Worm (Caenorhabditis elegans) whole organism, young adult: Measurements from ENCODE around the gene C47D12.5.

ENCODE experiments used
- B0035.1 ChIP-seq: sonication (generic microtip); optimal IDR thresholded peaks from 2 replicates; lab custom pipeline; 2016; ENCODE audit warnings: missing genetic modification characterization, mild to moderate bottlenecking, missing compliant biosample characterization, missing genotype, missing genetic modification reagents
- F33H1.4 ChIP-seq: fragments of 200-800 bp; sonication (Bioruptor generic); IDR thresholded peaks from 2 replicates; pipeline ENCODE4 v1.3.6; 2022; ENCODE audit warnings: missing genetic modification reagents, missing genetic modification characterization, missing compliant biosample characterization
- F39B2.1 ChIP-seq: fragments of 200-800 bp; sonication (Bioruptor generic); IDR thresholded peaks from 2 replicates; pipeline ENCODE4 v1.3.6; 2022; ENCODE audit warnings: missing genetic modification reagents, missing genetic modification characterization, missing compliant biosample characterization
- F52B5.7 ChIP-seq: sonication (generic microtip); optimal IDR thresholded peaks from 2 replicates; lab custom pipeline; 2016; ENCODE audit warnings: mild to moderate bottlenecking, missing genetic modification characterization, missing compliant biosample characterization
- F55B11.4 ChIP-seq: sonication (generic microtip); optimal IDR thresholded peaks from 2 replicates; lab custom pipeline; 2016; ENCODE audit warnings: missing compliant biosample characterization, missing genetic modification characterization, borderline replicate concordance; ENCODE audit not compliant: insufficient read depth
- aptf-3 ChIP-seq: fragments of 200-800 bp; sonication (Bioruptor generic); IDR thresholded peaks from 2 replicates; pipeline ENCODE4 v1.3.6; 2022; ENCODE audit warnings: missing genetic modification characterization, missing compliant biosample characterization
- athp-1 ChIP-seq: sonication (generic microtip); optimal IDR thresholded peaks from 2 replicates; lab custom pipeline; 2017; ENCODE audit warnings: mild to moderate bottlenecking, missing genetic modification characterization, missing compliant biosample characterization
- attf-6 ChIP-seq: fragments of 200-800 bp; sonication (Bioruptor generic); IDR thresholded peaks from 2 replicates; pipeline ENCODE4 v1.3.6; 2022; ENCODE audit warnings: missing genetic modification reagents, missing genetic modification characterization, missing compliant biosample characterization
- ceh-91 ChIP-seq: fragments of 200-800 bp; sonication (Bioruptor generic); IDR thresholded peaks from 2 replicates; pipeline ENCODE4 v1.3.6; 2022; ENCODE audit warnings: missing genetic modification reagents, missing genetic modification characterization, missing compliant biosample characterization
- die-1 ChIP-seq: sonication (generic microtip); optimal IDR thresholded peaks from 2 replicates; lab custom pipeline; 2016; ENCODE audit warnings: missing genotype, mild to moderate bottlenecking, missing genetic modification characterization, missing compliant biosample characterization
- efl-1 ChIP-seq: fragments of 150-350 bp; optimal IDR thresholded peaks from 2 replicates; lab custom pipeline; 2014; ENCODE audit warnings: missing biosample characterization, missing genetic modification reagents, missing genetic modification characterization
- egl-44 ChIP-seq: fragments of 200-800 bp; sonication (Bioruptor generic); IDR thresholded peaks from 2 replicates; pipeline ENCODE4 v1.3.6; 2022; ENCODE audit warnings: missing genetic modification reagents, missing genetic modification characterization, missing compliant biosample characterization
- ekl-4 ChIP-seq: fragments of 200-800 bp; sonication (Bioruptor generic); IDR thresholded peaks from 2 replicates; pipeline ENCODE4 v1.3.6; 2022; ENCODE audit warnings: missing genetic modification reagents, missing genetic modification characterization, missing compliant biosample characterization
- gei-17 ChIP-seq: fragments of 200-800 bp; sonication (Bioruptor generic); optimal IDR thresholded peaks from 2 replicates; lab custom pipeline; 2018; ENCODE audit warnings: mild to moderate bottlenecking, missing genetic modification characterization, missing compliant biosample characterization
- him-1 ChIP-seq: sonication (generic microtip); optimal IDR thresholded peaks from 2 replicates; lab custom pipeline; 2016; ENCODE audit warnings: missing genotype, missing genetic modification reagents, missing genetic modification characterization, missing compliant biosample characterization
- hmg-20 ChIP-seq: fragments of 200-800 bp; sonication (Bioruptor generic); IDR thresholded peaks from 2 replicates; pipeline ENCODE4 v1.3.6; 2022; ENCODE audit warnings: missing genetic modification reagents, missing genetic modification characterization, missing compliant biosample characterization
- hsf-1 ChIP-seq: fragments of 200-800 bp; sonication (Bioruptor generic); IDR thresholded peaks from 2 replicates; pipeline ENCODE4 v1.3.6; 2022; ENCODE audit warnings: missing genetic modification reagents, missing genetic modification characterization, missing compliant biosample characterization
- lir-1 ChIP-seq: fragments of 200-800 bp; sonication (Bioruptor generic); conservative IDR thresholded peaks from 2 replicates; pipeline ENCODE4 v1.3.6; 2022; ENCODE audit warnings: missing genetic modification reagents, missing genetic modification characterization, missing compliant biosample characterization
- madf-6 ChIP-seq: fragments of 200-800 bp; sonication (Bioruptor generic); IDR thresholded peaks from 2 replicates; pipeline ENCODE4 v1.3.6; 2022; ENCODE audit warnings: missing genetic modification reagents, missing genetic modification characterization, missing compliant biosample characterization
- madf-8 ChIP-seq: fragments of 200-800 bp; sonication (Bioruptor generic); conservative IDR thresholded peaks from 2 replicates; pipeline ENCODE4 v1.3.6; 2022; ENCODE audit warnings: missing genetic modification reagents, missing genetic modification characterization, missing compliant biosample characterization
- mel-28 ChIP-seq: sonication (generic microtip); optimal IDR thresholded peaks from 2 replicates; lab custom pipeline; 2016; ENCODE audit warnings: borderline replicate concordance, mild to moderate bottlenecking, missing genetic modification characterization, missing compliant biosample characterization
- mes-4 ChIP-seq: sonication (generic microtip); optimal IDR thresholded peaks from 2 replicates; lab custom pipeline; 2016; ENCODE audit warnings: missing genotype, missing genetic modification characterization, missing compliant biosample characterization
- mxl-1 ChIP-seq: sonication (generic microtip); optimal IDR thresholded peaks from 2 replicates; lab custom pipeline; 2016; ENCODE audit warnings: missing genetic modification characterization, missing compliant biosample characterization
- nhr-27 ChIP-seq: fragments of 200-800 bp; sonication (Bioruptor generic); optimal IDR thresholded peaks from 2 replicates; lab custom pipeline; 2018; ENCODE audit warnings: mild to moderate bottlenecking, missing genetic modification characterization, moderate library complexity, missing compliant biosample characterization
- nhr-80 ChIP-seq: sonication (generic microtip); optimal IDR thresholded peaks from 2 replicates; lab custom pipeline; 2016; ENCODE audit warnings: missing genetic modification characterization, missing compliant biosample characterization
- nhr-90 ChIP-seq: sonication (generic microtip); optimal IDR thresholded peaks from 2 replicates; lab custom pipeline; 2016; ENCODE audit warnings: missing genotype, mild to moderate bottlenecking, missing genetic modification characterization, missing compliant biosample characterization
- repo-1 ChIP-seq: sonication (generic microtip); optimal IDR thresholded peaks from 2 replicates; lab custom pipeline; 2017; ENCODE audit warnings: mild to moderate bottlenecking, missing genetic modification characterization, missing compliant biosample characterization
- rpc-1 ChIP-seq, 2 experiments: fragments of 150-350 bp in 1 of 2; sonication (generic microtip) in 1 of 2; optimal IDR thresholded peaks; 2 replicates each; lab custom pipeline; 2014 to 2018; ENCODE audit warnings: missing biosample characterization in 1 of 2, missing genetic modification characterization in 1 of 2, missing genetic modification reagents in 1 of 2, missing genotype in 1 of 2
- sdz-38 ChIP-seq: sonication (generic microtip); optimal IDR thresholded peaks from 2 replicates; lab custom pipeline; 2016; ENCODE audit warnings: missing genotype, missing genetic modification characterization, missing compliant biosample characterization
- sea-2 ChIP-seq: fragments of 200-800 bp; sonication (Bioruptor generic); IDR thresholded peaks from 2 replicates; pipeline ENCODE4 v1.3.6; 2022; ENCODE audit warnings: missing genetic modification characterization, missing compliant biosample characterization
- snpc-1.1 ChIP-seq: sonication (generic microtip); optimal IDR thresholded peaks from 2 replicates; lab custom pipeline; 2017; ENCODE audit warnings: missing genetic modification characterization, mild to moderate bottlenecking, missing compliant biosample characterization, antibody characterized with exemption, moderate library complexity, missing genotype, missing genetic modification reagents; ENCODE audit not compliant: insufficient read depth
- snpc-1.3 ChIP-seq: sonication (generic microtip); optimal IDR thresholded peaks from 2 replicates; lab custom pipeline; 2017; ENCODE audit warnings: missing genetic modification characterization, mild to moderate bottlenecking, missing compliant biosample characterization, antibody characterized with exemption, moderate library complexity, missing genotype, missing genetic modification reagents; ENCODE audit not compliant: insufficient read depth
- snpc-4 ChIP-seq, 5 experiments: fragments of 150-350 bp in 1 of 5; sonication (generic microtip) in 4 of 5; optimal IDR thresholded peaks; 2 replicates each; lab custom pipeline; 2014 to 2018; ENCODE audit warnings: missing genetic modification characterization in 5 of 5, missing biosample characterization in 3 of 5, antibody characterized with exemption in 2 of 5, mild to moderate bottlenecking in 2 of 5, missing compliant biosample characterization in 2 of 5, missing genotype in 2 of 5, moderate library complexity in 2 of 5, missing genetic modification reagents in 1 of 5
- sptf-2 ChIP-seq: fragments of 200-800 bp; sonication (Bioruptor generic); optimal IDR thresholded peaks from 2 replicates; lab custom pipeline; 2018; ENCODE audit warnings: mild to moderate bottlenecking, missing genetic modification characterization, missing compliant biosample characterization
- unc-62 ChIP-seq: fragments of 150-350 bp; optimal IDR thresholded peaks from 2 replicates; lab custom pipeline; 2014; ENCODE audit warnings: missing biosample characterization, missing genetic modification reagents, missing genetic modification characterization
- xnd-1 ChIP-seq: sonication (generic microtip); optimal IDR thresholded peaks from 2 replicates; lab custom pipeline; 2016; ENCODE audit warnings: missing genotype, missing genetic modification reagents, missing genetic modification characterization, missing compliant biosample characterization
- zfh-2 ChIP-seq: fragments of 200-800 bp; sonication (Bioruptor generic); conservative IDR thresholded peaks from 2 replicates; pipeline ENCODE4 v1.3.6; 2022; ENCODE audit warnings: missing genetic modification reagents, missing genetic modification characterization, missing compliant biosample characterization
- zim-3 ChIP-seq: sonication (generic microtip); optimal IDR thresholded peaks from 2 replicates; lab custom pipeline; 2017; ENCODE audit warnings: mild to moderate bottlenecking, missing genetic modification characterization, moderate library complexity, missing compliant biosample characterization
- ztf-18 ChIP-seq: sonication (generic microtip); optimal IDR thresholded peaks from 2 replicates; lab custom pipeline; 2016; ENCODE audit warnings: missing genotype, mild to moderate bottlenecking, missing genetic modification characterization, missing compliant biosample characterization
- ztf-22 ChIP-seq: fragments of 200-800 bp; sonication (Bioruptor generic); optimal IDR thresholded peaks from 2 replicates; lab custom pipeline; 2018; ENCODE audit warnings: mild to moderate bottlenecking, missing genetic modification characterization, moderate library complexity, missing compliant biosample characterization
- ztf-28 ChIP-seq: fragments of 200-800 bp; sonication (Bioruptor generic); IDR thresholded peaks from 2 replicates; pipeline ENCODE4 v1.3.6; 2022; ENCODE audit warnings: missing genetic modification reagents, missing genetic modification characterization, missing compliant biosample characterization

Gene C47D12.5

ce11 chrII:11705787-11706186, 20.7 kb upstream of the C47D12.5 start, which contains the start of gene VF13D12L.3:
VF13D12L.3 (plus strand) TSS chrII:11706009.
- TF ChIP-seq madf-6 (GFP tag; lab: Robert Waterston, UW) (no peak), F39B2.1 (GFP tag; lab: Robert Waterston, UW) (no peak), unc-62 (GFP tag; lab: Kevin White, UChicago) (no peak), hsf-1 (GFP tag; lab: Robert Waterston, UW) (0 out of 2 replicates have a peak, but pooled peaks have one; percentile 10), nhr-27 (no peak), nhr-80 (tag; lab: Kevin White, UChicago) (peak; percentile 60)

- TF ChIP-seq F33H1.4 (GFP tag; lab: Robert Waterston, UW): peak; percentile 44
- TF ChIP-seq him-1 (tag; lab: Kevin White, UChicago): no peak
- no peak for TF ChIP-seq ztf-28
- TF ChIP-seq ekl-4: no peak
- TF ChIP-seq ceh-91: peak; percentile 16; the same call in 1 of the 2 replicates
- 0 out of 2 replicates have a peak, but pooled peaks have one; percentile 17 for TF ChIP-seq madf-8
- TF ChIP-seq rpc-1 (optimal IDR thresholded peaks at IDR 0.05; lab: Kevin White, UChicago): no peak
- TF ChIP-seq rpc-1 (tag; optimal IDR thresholded peaks at IDR 0.05; lab: Kevin White, UChicago): no peak
- peak; percentile 77 for TF ChIP-seq madf-6 (GFP tag; lab: Robert Waterston, UW)
- TF ChIP-seq efl-1 (GFP tag; lab: Kevin White, UChicago): peak; percentile 59
- TF ChIP-seq snpc-1.3: no peak
- peak; percentile 31 for TF ChIP-seq xnd-1 (tag; lab: Kevin White, UChicago)
- peak; percentile 81; the same call in 1 of the 2 replicates for TF ChIP-seq hsf-1 (GFP tag; lab: Robert Waterston, UW)
- no peak for TF ChIP-seq repo-1 (tag; lab: Kevin White, UChicago)
- TF ChIP-seq die-1: no peak
- no peak for TF ChIP-seq hmg-20 (GFP tag; lab: Robert Waterston, UW)
These were observed 15.6 kb upstream of the C47D12.5 start for ce11 chrII:11700635-11701034.

- TF ChIP-seq mes-4 (no peak), nhr-27 (no peak), F52B5.7 (tag; lab: Kevin White, UChicago) (no peak), B0035.1 (tag; lab: Kevin White, UChicago) (no peak), zfh-2 (GFP tag; lab: Robert Waterston, UW) (0 out of 2 replicates have a peak, but pooled peaks have one; percentile 33), aptf-3 (GFP tag; lab: Robert Waterston, UW) (0 out of 2 replicates have a peak, but pooled peaks have one; percentile 28)
These were observed 15.1 kb upstream of the C47D12.5 start, which contains the start of gene inos-1 for ce11 chrII:11700200-11700599. inos-1 (minus strand) TSS chrII:11700300.

- no peak for TF ChIP-seq mxl-1
- no peak for TF ChIP-seq sptf-2 (GFP tag; lab: Kevin White, UChicago)
- no peak for TF ChIP-seq F55B11.4 (tag; lab: Kevin White, UChicago)
- no peak for TF ChIP-seq sdz-38 (tag; lab: Kevin White, UChicago)
- TF ChIP-seq snpc-4 (GFP tag; optimal IDR thresholded peaks at IDR 0.05; lab: Kevin White, UChicago): no peak
- no peak for TF ChIP-seq snpc-4 (tag; optimal IDR thresholded peaks at IDR 0.05; lab: Kevin White, UChicago)
- no peak for TF ChIP-seq nhr-90
- no peak for TF ChIP-seq attf-6 (GFP tag; lab: Robert Waterston, UW)
- TF ChIP-seq sea-2 (GFP tag; lab: Robert Waterston, UW): no peak
- TF ChIP-seq mel-28 (tag; lab: Kevin White, UChicago): no peak
- TF ChIP-seq ztf-18 (tag; lab: Kevin White, UChicago): no peak
- TF ChIP-seq snpc-1.1 (tag; lab: Kevin White, UChicago): no peak
- no peak for TF ChIP-seq athp-1 (tag; lab: Kevin White, UChicago)
- no peak for TF ChIP-seq gei-17 (GFP tag; lab: Kevin White, UChicago)
- no peak for TF ChIP-seq ztf-22
- no peak for TF ChIP-seq lir-1
- TF ChIP-seq egl-44: no peak
- TF ChIP-seq zim-3 (tag; lab: Kevin White, UChicago): no peak
These were observed 10.8 kb upstream of the C47D12.5 start, which contains the start of gene xpf-1 for ce11 chrII:11695945-11696270. xpf-1 (plus strand) TSS chrII:11696171.
